Worm (Caenorhabditis elegans): Measurements from ENCODE around the gene T28C6.5.
A peak's percentile ranks its signal among the peaks of the same experiment; 100 is the strongest.

The T28C6.5 gene

ce11 chrIV:8782172-8782571 is 39.1 kb upstream of the T28C6.5 start (continued):
- peak; percentile 47 for TF ChIP-seq ztf-4 (tag; optimal IDR thresholded peaks at IDR 0.05)
- peak; percentile 75 for TF ChIP-seq nhr-77 (tag; optimal IDR thresholded peaks at IDR 0.05)
- peak; percentile 15; the same call in 1 of the 2 replicates for TF ChIP-seq isw-1 (GFP tag; IDR thresholded peaks at IDR 0.05)
- TF ChIP-seq F16B12.6 (tag; optimal IDR thresholded peaks at IDR 0.05) = no peak
- TF ChIP-seq elt-3 (tag; optimal IDR thresholded peaks at IDR 0.05) = peak in 2 of 6 experiments; percentile 35 to 56
- peak; percentile 27 for TF ChIP-seq dsc-1 (tag; optimal IDR thresholded peaks at IDR 0.05)
- TF ChIP-seq mdl-1 (tag; optimal IDR thresholded peaks at IDR 0.05) = peak in 1 of 2 experiments; percentile 85
- TF ChIP-seq hpl-2 (GFP tag; optimal IDR thresholded peaks at IDR 0.05) = peak; percentile 46
- peak; percentile 39 for TF ChIP-seq lin-13 (GFP tag; optimal IDR thresholded peaks at IDR 0.05)
- peak; percentile 40 to 59 (median 53) for TF ChIP-seq dpl-1 (GFP tag; optimal IDR thresholded peaks at IDR 0.05)
- peak; percentile 95 for TF ChIP-seq blmp-1 (tag; optimal IDR thresholded peaks at IDR 0.05)
- peak; percentile 83 for TF ChIP-seq C16A3.4 (tag; optimal IDR thresholded peaks at IDR 0.05)
- peak; percentile 62 for TF ChIP-seq irx-1 (tag; optimal IDR thresholded peaks at IDR 0.05)
- no peak for TF ChIP-seq unc-130 (tag; optimal IDR thresholded peaks at IDR 0.05)
- no peak for TF ChIP-seq ceh-88 (GFP tag; IDR thresholded peaks at IDR 0.05)
- TF ChIP-seq mep-1 (tag; optimal IDR thresholded peaks at IDR 0.05) = peak; percentile 80
- TF ChIP-seq lin-14 (GFP tag; optimal IDR thresholded peaks at IDR 0.05) = peak; percentile 97
- TF ChIP-seq Y116A8C.19 (tag; optimal IDR thresholded peaks at IDR 0.05; ENCODE audit: borderline replicate concordance) = no peak
- peak; percentile 61 for TF ChIP-seq xbp-1 (tag; optimal IDR thresholded peaks at IDR 0.05)
- TF ChIP-seq lsy-2 (tag; optimal IDR thresholded peaks at IDR 0.05) = peak; percentile 71 to 83
- TF ChIP-seq fkh-10 (GFP tag; optimal IDR thresholded peaks at IDR 0.05) = no peak
- TF ChIP-seq nhr-84 (tag; optimal IDR thresholded peaks at IDR 0.05) = no peak
- peak; percentile 99 for TF ChIP-seq nhr-85 (tag)
- TF ChIP-seq nhr-28 (tag; optimal IDR thresholded peaks at IDR 0.05) = no peak
- TF ChIP-seq pag-3 (tag; optimal IDR thresholded peaks at IDR 0.05; ENCODE audit: borderline replicate concordance, insufficient read depth) = peak; percentile 78
- TF ChIP-seq swsn-7 (tag; optimal IDR thresholded peaks at IDR 0.05) = peak; percentile 56
- TF ChIP-seq nhr-19 (GFP tag; conservative IDR thresholded peaks at IDR 0.05) = peak; percentile 62
- no peak for TF ChIP-seq nhr-11 (tag; optimal IDR thresholded peaks at IDR 0.05)
- TF ChIP-seq ceh-90 (tag; optimal IDR thresholded peaks at IDR 0.05) = no peak
- TF ChIP-seq tbx-2 (tag; optimal IDR thresholded peaks at IDR 0.05) = peak; percentile 58
- peak; percentile 75 for TF ChIP-seq jun-1 (tag; optimal IDR thresholded peaks at IDR 0.05)
- peak; percentile 43 for TF ChIP-seq elt-2 (tag; optimal IDR thresholded peaks at IDR 0.05)
- peak; percentile 63 for TF ChIP-seq nhr-90 (tag; optimal IDR thresholded peaks at IDR 0.05; ENCODE audit: poor library complexity)
- TF ChIP-seq lir-3 (tag; optimal IDR thresholded peaks at IDR 0.05; ENCODE audit: poor library complexity) = peak; percentile 30
- TF ChIP-seq nhr-47 (tag; optimal IDR thresholded peaks at IDR 0.05) = peak; percentile 68
- peak; percentile 28 to 56 for TF ChIP-seq egl-27 (tag; optimal IDR thresholded peaks at IDR 0.05)
- TF ChIP-seq nhr-20 (tag; optimal IDR thresholded peaks at IDR 0.05) = peak; percentile 81
- peak; percentile 49 for TF ChIP-seq unc-86 (tag; optimal IDR thresholded peaks at IDR 0.05)
- no peak for TF ChIP-seq unc-98 (GFP tag; IDR thresholded peaks at IDR 0.05)

- peak; percentile 32 for TF ChIP-seq skn-1 (tag; optimal IDR thresholded peaks at IDR 0.05)
- TF ChIP-seq zip-4 (GFP tag; optimal IDR thresholded peaks at IDR 0.05) = peak; percentile 53
- TF ChIP-seq rnt-1 (tag; optimal IDR thresholded peaks at IDR 0.05) = no peak
- TF ChIP-seq pqm-1 (tag; optimal IDR thresholded peaks at IDR 0.05) = no peak
Observed at ce11 chrIV:8784855-8785327, 36.4 kb upstream of the T28C6.5 start, which contains the start of gene C33D9.13. Gene C33D9.13, minus strand, starts transcription at chrIV:8785277.
